Worm (Caenorhabditis elegans) whole organism, L2 larva: Measurements from ENCODE around the gene F40E12.1.

Experiments
- Y55F3AM.14 ChIP-seq: fragments of 200-800 bp; sonication (Bioruptor generic); optimal IDR thresholded peaks from 2 replicates; lab custom pipeline; 2018; ENCODE audit warnings: mild to moderate bottlenecking, missing genetic modification characterization, missing compliant biosample characterization
- alr-1 ChIP-seq: fragments of 150-350 bp; optimal IDR thresholded peaks from 2 replicates; lab custom pipeline; 2014; ENCODE audit warnings: missing biosample characterization, missing genetic modification characterization
- ama-1 ChIP-seq: fragments of 150-350 bp; optimal IDR thresholded peaks from 2 replicates; lab custom pipeline; 2018; ENCODE audit warnings: inconsistent platforms
- blmp-1 ChIP-seq: sonication (generic microtip); optimal IDR thresholded peaks from 2 replicates; lab custom pipeline; 2017; ENCODE audit warnings: missing genetic modification characterization, mild to moderate bottlenecking, missing compliant biosample characterization, antibody characterized with exemption, moderate library complexity; ENCODE audit not compliant: insufficient read depth
- ceh-82 ChIP-seq: fragments of 150-350 bp; optimal IDR thresholded peaks from 2 replicates; lab custom pipeline; 2014; ENCODE audit warnings: missing biosample characterization, missing genetic modification characterization
- dmd-4 ChIP-seq: sonication (generic microtip); optimal IDR thresholded peaks from 2 replicates; lab custom pipeline; 2017; ENCODE audit warnings: missing biosample characterization, missing genetic modification characterization
- egl-27 ChIP-seq: sonication (generic microtip); optimal IDR thresholded peaks from 3 replicates; lab custom pipeline; 2017; ENCODE audit warnings: missing biosample characterization, missing genetic modification reagents, missing genetic modification characterization
- fos-1 ChIP-seq: fragments of 150-350 bp; optimal IDR thresholded peaks from 2 replicates; lab custom pipeline; 2014; ENCODE audit warnings: missing biosample characterization, missing genetic modification characterization
- gmeb-1 ChIP-seq: fragments of 150-350 bp; optimal IDR thresholded peaks from 2 replicates; lab custom pipeline; 2014; ENCODE audit warnings: missing biosample characterization, missing genetic modification characterization
- lin-11 ChIP-seq: fragments of 150-350 bp; sonication (generic microtip); optimal IDR thresholded peaks from 2 replicates; lab custom pipeline; 2014; ENCODE audit warnings: missing biosample characterization, missing genetic modification characterization, inconsistent platforms, mixed read lengths
- lin-39 ChIP-seq: fragments of 150-350 bp; optimal IDR thresholded peaks from 2 replicates; lab custom pipeline; 2014; ENCODE audit warnings: missing biosample characterization, missing genetic modification reagents, missing genetic modification characterization
- lsy-2 ChIP-seq, 2 experiments: fragments of 150-350 bp in 1 of 2; sonication (generic microtip) in 1 of 2; optimal IDR thresholded peaks; 2 replicates each; lab custom pipeline; 2014 to 2017; ENCODE audit warnings: missing biosample characterization in 2 of 2, missing genetic modification characterization in 2 of 2
- mab-5 ChIP-seq: fragments of 150-350 bp; optimal IDR thresholded peaks from 2 replicates; lab custom pipeline; 2014; ENCODE audit warnings: missing biosample characterization, missing genetic modification characterization
- mdl-1 ChIP-seq, 2 experiments: fragments of 150-350 bp in 1 of 2; sonication (generic microtip) in 1 of 2; optimal IDR thresholded peaks; 2 replicates each; lab custom pipeline; 2017; ENCODE audit warnings: missing biosample characterization in 2 of 2, missing genetic modification characterization in 2 of 2
- nhr-11 ChIP-seq: fragments of 150-350 bp; optimal IDR thresholded peaks from 2 replicates; lab custom pipeline; 2014; ENCODE audit warnings: missing biosample characterization, missing genetic modification characterization
- nhr-129 ChIP-seq: fragments of 150-350 bp; optimal IDR thresholded peaks from 2 replicates; lab custom pipeline; 2014; ENCODE audit warnings: missing biosample characterization, missing genetic modification characterization
- nhr-21 ChIP-seq: fragments of 150-350 bp; optimal IDR thresholded peaks from 2 replicates; lab custom pipeline; 2014; ENCODE audit warnings: missing biosample characterization, missing genetic modification characterization
- nhr-23 ChIP-seq: fragments of 150-350 bp; optimal IDR thresholded peaks from 2 replicates; lab custom pipeline; 2014; ENCODE audit warnings: missing biosample characterization, missing genetic modification reagents, missing genetic modification characterization
- nhr-237 ChIP-seq: fragments of 150-350 bp; optimal IDR thresholded peaks from 2 replicates; lab custom pipeline; 2014; ENCODE audit warnings: missing biosample characterization, missing genetic modification characterization
- nhr-25 ChIP-seq: fragments of 150-350 bp; sonication (generic microtip); optimal IDR thresholded peaks from 3 replicates; lab custom pipeline; 2014; ENCODE audit warnings: missing biosample characterization, missing genetic modification characterization
- nhr-77 ChIP-seq: fragments of 150-350 bp; optimal IDR thresholded peaks from 2 replicates; lab custom pipeline; 2014; ENCODE audit warnings: missing biosample characterization, missing genetic modification characterization
- sem-4 ChIP-seq: fragments of 150-350 bp; optimal IDR thresholded peaks from 2 replicates; lab custom pipeline; 2014; ENCODE audit warnings: missing biosample characterization, missing genetic modification reagents, missing genetic modification characterization
- skn-1 ChIP-seq: sonication (generic microtip); optimal IDR thresholded peaks from 2 replicates; lab custom pipeline; 2017; ENCODE audit warnings: missing biosample characterization, missing genetic modification characterization
- sma-3 ChIP-seq: sonication (generic microtip); optimal IDR thresholded peaks from 2 replicates; lab custom pipeline; 2016; ENCODE audit warnings: missing genetic modification reagents, missing genetic modification characterization, missing compliant biosample characterization
- sma-9 ChIP-seq, 2 experiments: fragments of 150-350 bp in 1 of 2; sonication (generic microtip) in 1 of 2; optimal IDR thresholded peaks; 2 replicates each; lab custom pipeline; 2014 to 2016; ENCODE audit warnings: missing genetic modification characterization in 2 of 2, mild to moderate bottlenecking in 1 of 2, missing biosample characterization in 1 of 2, missing compliant biosample characterization in 1 of 2, missing genetic modification reagents in 1 of 2, moderate library complexity in 1 of 2
- snpc-4 ChIP-seq: fragments of 150-350 bp; optimal IDR thresholded peaks from 2 replicates; lab custom pipeline; 2014; ENCODE audit warnings: missing biosample characterization, missing genetic modification characterization
- unc-55 ChIP-seq: fragments of 150-350 bp; sonication (generic microtip); optimal IDR thresholded peaks from 3 replicates; lab custom pipeline; 2014; ENCODE audit warnings: missing biosample characterization, missing genetic modification reagents, missing genetic modification characterization
- unc-62 ChIP-seq: fragments of 150-350 bp; optimal IDR thresholded peaks from 2 replicates; lab custom pipeline; 2014; ENCODE audit warnings: missing biosample characterization, missing genetic modification reagents, missing genetic modification characterization
- ztf-11 ChIP-seq: sonication (generic microtip); optimal IDR thresholded peaks from 2 replicates; lab custom pipeline; 2017; ENCODE audit warnings: missing biosample characterization, missing genetic modification characterization
- ztf-4 ChIP-seq: fragments of 150-350 bp; optimal IDR thresholded peaks from 2 replicates; lab custom pipeline; 2014; ENCODE audit warnings: missing biosample characterization, missing genetic modification characterization

The F40E12.1 gene

DNA sequence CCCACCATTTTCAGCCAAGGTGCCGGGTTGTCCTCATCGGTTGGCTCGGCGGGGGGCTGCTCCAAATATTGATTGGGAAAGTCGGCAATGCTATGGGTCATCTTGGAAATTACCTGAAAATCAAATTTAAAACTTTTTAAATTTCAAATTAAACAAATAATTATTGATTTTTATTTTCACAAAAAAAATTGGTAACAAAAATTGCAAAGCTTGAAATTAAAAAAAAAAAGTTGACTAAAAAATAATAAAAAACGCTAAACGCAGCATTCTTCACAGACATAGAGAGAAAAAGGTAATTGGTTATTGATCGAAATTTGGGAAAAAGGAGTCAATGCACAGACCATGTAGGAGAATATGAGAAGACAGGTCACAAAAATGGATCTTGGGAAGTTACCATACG, 18.9 kb upstream of the F40E12.1 start, which contains the start of gene Y49F6A.11:
Gene Y49F6A.11 (minus strand): TSS at position 101 of the 400 bp plus-strand sequence.
- TF ChIP-seq Y55F3AM.14 (GFP tag; lab: Kevin White, UChicago), result no peak
- TF ChIP-seq, all 48 proteins: peak for 0

DNA sequence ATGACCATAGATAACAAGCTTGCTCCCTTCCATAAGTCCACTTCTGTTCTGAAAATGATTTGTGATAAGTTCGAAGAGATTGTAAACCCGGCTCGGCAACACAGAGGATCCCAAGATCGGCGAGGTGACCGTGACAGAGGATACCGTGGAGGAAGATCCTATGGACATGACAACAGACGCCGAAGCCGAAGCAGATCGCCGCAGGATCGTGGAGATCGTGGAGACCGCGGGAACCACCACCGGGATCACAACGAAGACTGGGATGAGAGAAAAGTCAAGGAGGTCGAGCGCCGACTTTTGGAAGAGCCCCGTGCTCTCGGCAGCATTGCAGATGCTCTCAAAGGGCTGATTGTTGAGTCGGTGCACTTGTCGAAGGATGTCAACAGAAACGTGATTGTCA, 13.0 kb upstream of the F40E12.1 start:
- TF ChIP-seq gmeb-1 (tag; lab: Kevin White, UChicago) (no peak), dmd-4 (tag; lab: Kevin White, UChicago) (no peak), skn-1 (tag; lab: Kevin White, UChicago) (no peak)

DNA sequence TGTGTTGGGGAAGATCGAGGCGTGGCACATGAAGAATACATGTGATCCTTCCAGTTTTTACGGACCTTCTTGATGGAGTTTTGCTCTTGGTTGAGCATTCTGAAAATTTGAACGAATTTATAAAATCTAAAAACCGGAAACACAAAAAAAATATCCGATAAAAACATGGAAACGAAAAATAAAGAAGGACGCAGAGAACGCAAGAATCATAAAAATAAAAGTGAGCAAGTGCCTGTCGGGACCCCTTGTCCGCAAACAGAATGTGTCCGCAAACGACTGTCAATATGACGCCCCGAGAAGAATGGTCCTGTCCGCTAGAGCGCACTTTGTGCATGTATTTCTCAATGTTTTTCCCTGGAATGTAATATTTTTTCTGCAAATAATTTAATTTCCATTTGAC, 7.8 kb upstream of the F40E12.1 start, which contains the start of gene Y49F6A.5:
Gene Y49F6A.5 (minus strand): TSS at position 101 of the 400 bp plus-strand sequence.
- TF ChIP-seq snpc-4 (no peak), sma-3 (GFP tag; lab: Kevin White, UChicago) (no peak)

DNA sequence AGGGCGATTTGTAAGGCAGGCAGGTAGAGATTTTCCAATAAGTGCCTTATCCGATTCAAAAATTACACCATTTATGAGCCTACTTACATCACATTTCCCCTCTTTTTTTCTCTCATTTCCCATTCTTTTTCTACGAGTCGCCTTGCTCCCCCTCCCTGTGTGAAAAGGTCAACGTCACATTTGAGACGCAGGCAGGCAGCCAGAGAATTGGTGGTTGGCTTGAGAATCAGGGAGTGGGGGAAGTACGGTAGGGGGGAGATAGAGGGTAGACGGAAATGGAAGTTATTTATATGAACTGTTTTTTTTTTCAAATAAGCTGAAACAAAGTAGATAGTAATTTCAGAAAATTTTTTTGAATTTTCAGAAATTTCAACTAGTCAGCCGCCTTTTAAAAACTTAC, 997 bp upstream of the F40E12.1 start:
- TF ChIP-seq nhr-23 (tag; lab: Kevin White, UChicago), result no peak
- no peak for TF ChIP-seq nhr-237
- TF ChIP-seq sma-3 (GFP tag; lab: Kevin White, UChicago), result no peak
- no peak for TF ChIP-seq nhr-25 (tag; lab: Kevin White, UChicago)
- no peak for TF ChIP-seq sma-9 (GFP tag; optimal IDR thresholded peaks at IDR 0.05; lab: Kevin White, UChicago)
- no peak for TF ChIP-seq sma-9 (tag; optimal IDR thresholded peaks at IDR 0.05; lab: Kevin White, UChicago)
- TF ChIP-seq unc-62 (GFP tag; lab: Kevin White, UChicago), result no peak
- no peak for TF ChIP-seq sem-4 (tag; lab: Kevin White, UChicago)
- no peak for TF ChIP-seq ztf-11 (tag; lab: Kevin White, UChicago)
- TF ChIP-seq nhr-21 (tag; lab: Kevin White, UChicago), result no peak
- no peak for TF ChIP-seq gmeb-1 (tag; lab: Kevin White, UChicago)
- no peak for TF ChIP-seq lin-11 (tag; lab: Kevin White, UChicago)
- TF ChIP-seq lsy-2 (tag; optimal IDR thresholded peaks at IDR 0.05; lab: Kevin White, UChicago), result no peak
- TF ChIP-seq nhr-129, result no peak
- TF ChIP-seq ama-1 (lab: Kevin White, UChicago), result no peak
- TF ChIP-seq, all 48 proteins: peak for 0

DNA sequence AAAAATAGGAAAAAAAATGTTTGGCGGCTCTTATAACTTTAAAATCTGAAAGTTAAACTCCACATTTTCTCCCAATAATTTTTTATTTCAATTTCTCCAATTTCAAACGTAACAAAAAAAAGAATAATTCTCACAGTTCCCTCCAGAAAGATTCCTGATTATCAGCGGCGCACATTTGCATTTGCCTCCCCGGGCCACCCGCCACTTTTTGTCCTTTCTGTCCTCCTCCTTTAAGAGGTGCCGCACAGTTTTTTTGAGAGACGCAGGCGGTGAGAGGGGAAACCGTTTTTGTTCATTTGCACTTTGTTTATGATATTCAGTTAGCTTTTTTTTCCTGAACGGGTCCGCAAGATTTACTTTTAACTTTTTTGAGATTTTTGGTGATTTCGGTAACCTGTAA, 3.2 kb downstream of the F40E12.1 start:
- TF ChIP-seq fos-1 (tag; lab: Kevin White, UChicago) (no peak), mab-5 (tag; lab: Kevin White, UChicago) (no peak), egl-27 (tag; lab: Kevin White, UChicago) (no peak), lin-39 (no peak), mdl-1 (tag; optimal IDR thresholded peaks at IDR 0.05; lab: Kevin White, UChicago) (no peak), nhr-237 (no peak), alr-1 (tag; lab: Kevin White, UChicago) (no peak), sma-3 (GFP tag; lab: Kevin White, UChicago) (no peak), ceh-82 (no peak), lsy-2 (tag; optimal IDR thresholded peaks at IDR 0.05; lab: Kevin White, UChicago) (no peak), lin-11 (tag; lab: Kevin White, UChicago) (no peak), unc-55 (GFP tag; lab: Kevin White, UChicago) (no peak), nhr-21 (tag; lab: Kevin White, UChicago) (no peak), nhr-11 (no peak), dmd-4 (tag; lab: Kevin White, UChicago) (no peak), ztf-4 (no peak), gmeb-1 (tag; lab: Kevin White, UChicago) (no peak), snpc-4 (no peak)

DNA sequence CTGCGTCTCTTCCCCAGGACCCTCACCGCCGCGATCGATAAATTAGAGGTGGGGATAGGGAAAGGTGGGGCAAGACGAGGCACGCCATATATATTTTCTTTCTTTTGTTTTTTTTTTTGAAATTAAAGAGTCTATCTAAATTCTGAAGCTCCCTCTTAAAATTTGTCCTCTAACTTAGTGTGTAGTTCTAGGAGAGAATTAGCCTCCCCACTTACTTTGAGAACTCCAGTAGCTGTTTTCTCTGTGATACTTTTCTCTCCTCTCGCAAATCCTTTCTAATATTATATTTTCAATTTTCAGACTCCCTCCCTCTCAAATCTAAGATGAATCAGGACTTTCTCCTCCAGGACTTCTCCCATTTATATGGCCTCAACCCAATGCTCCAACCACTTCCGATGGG, 4.4 kb downstream of the F40E12.1 start, which contains the start of gene M151.7:
Gene M151.7 (plus strand): TSS at position 301 of the 400 bp plus-strand sequence.
- no peak for TF ChIP-seq lsy-2 (tag; optimal IDR thresholded peaks at IDR 0.05; lab: Kevin White, UChicago)
- no peak for TF ChIP-seq nhr-237
- no peak for TF ChIP-seq Y55F3AM.14 (GFP tag; lab: Kevin White, UChicago)
- no peak for TF ChIP-seq blmp-1 (tag; lab: Kevin White, UChicago)
- TF ChIP-seq nhr-77 (tag; lab: Kevin White, UChicago), result no peak
